Worm (Caenorhabditis elegans) whole organism, L3 larva: ENCODE data around the gene K10D11.6.

Source experiments
- ama-1 ChIP-seq: fragments of 150-350 bp; optimal IDR thresholded peaks from 2 replicates; lab custom pipeline; 2018
- ceh-16 ChIP-seq: sonication (generic microtip); optimal IDR thresholded peaks from 2 replicates; lab custom pipeline; 2017; ENCODE audit warnings: missing biosample characterization, missing genetic modification characterization
- ceh-82 ChIP-seq: fragments of 150-350 bp; optimal IDR thresholded peaks from 2 replicates; lab custom pipeline; 2014; ENCODE audit warnings: missing biosample characterization, missing genetic modification characterization
- ceh-9 ChIP-seq: sonication (generic microtip); optimal IDR thresholded peaks from 2 replicates; lab custom pipeline; 2018; ENCODE audit warnings: missing biosample characterization, missing genetic modification characterization
- daf-12 ChIP-seq: fragments of 150-350 bp; optimal IDR thresholded peaks from 2 replicates; lab custom pipeline; 2014; ENCODE audit warnings: missing biosample characterization, missing genetic modification reagents, missing genetic modification characterization
- egl-27 ChIP-seq: sonication (generic microtip); optimal IDR thresholded peaks from 4 replicates; lab custom pipeline; 2017; ENCODE audit warnings: missing biosample characterization, missing genetic modification reagents, missing genetic modification characterization
- egl-5 ChIP-seq: fragments of 150-350 bp; optimal IDR thresholded peaks from 2 replicates; lab custom pipeline; 2017; ENCODE audit warnings: missing biosample characterization, missing genetic modification reagents, missing genetic modification characterization, inconsistent platforms
- elt-1 ChIP-seq: fragments of 150-350 bp; optimal IDR thresholded peaks from 2 replicates; lab custom pipeline; 2014; ENCODE audit warnings: missing biosample characterization, missing genetic modification characterization
- elt-2 ChIP-seq: sonication (generic microtip); optimal IDR thresholded peaks from 2 replicates; lab custom pipeline; 2016; ENCODE audit warnings: missing genetic modification reagents, mild to moderate bottlenecking, missing genetic modification characterization, missing compliant biosample characterization
- eor-1 ChIP-seq, 2 experiments: fragments of 150-350 bp; optimal IDR thresholded peaks; 2 replicates each; lab custom pipeline; 2014 to 2018; ENCODE audit warnings: missing biosample characterization in 2 of 2, missing genetic modification characterization in 2 of 2
- fkh-2 ChIP-seq: fragments of 150-350 bp; optimal IDR thresholded peaks from 2 replicates; lab custom pipeline; 2014; ENCODE audit warnings: missing biosample characterization, missing genetic modification reagents, missing genetic modification characterization
- hmg-11 ChIP-seq: sonication (generic microtip); optimal IDR thresholded peaks from 2 replicates; lab custom pipeline; 2016; ENCODE audit warnings: missing genetic modification characterization, missing compliant biosample characterization
- jun-1 ChIP-seq: fragments of 150-350 bp; optimal IDR thresholded peaks from 2 replicates; lab custom pipeline; 2014; ENCODE audit warnings: missing biosample characterization, missing genetic modification reagents, missing genetic modification characterization
- lin-39 ChIP-seq: fragments of 150-350 bp; optimal IDR thresholded peaks from 2 replicates; lab custom pipeline; 2018; ENCODE audit warnings: missing biosample characterization, missing genetic modification reagents, missing genetic modification characterization
- mml-1 ChIP-seq: fragments of 150-350 bp; sonication (generic microtip); optimal IDR thresholded peaks from 3 replicates; lab custom pipeline; 2014; ENCODE audit warnings: missing biosample characterization, missing genetic modification characterization
- nfya-1 ChIP-seq: sonication (generic microtip); optimal IDR thresholded peaks from 2 replicates; lab custom pipeline; 2017; ENCODE audit warnings: missing genetic modification characterization, mild to moderate bottlenecking, missing compliant biosample characterization, antibody characterized with exemption, moderate library complexity; ENCODE audit not compliant: insufficient read depth
- nhr-12 ChIP-seq: fragments of 150-350 bp; optimal IDR thresholded peaks from 2 replicates; lab custom pipeline; 2014; ENCODE audit warnings: missing biosample characterization, missing genetic modification characterization
- nhr-23 ChIP-seq: fragments of 150-350 bp; optimal IDR thresholded peaks from 2 replicates; lab custom pipeline; 2014; ENCODE audit warnings: missing biosample characterization, missing genetic modification reagents, missing genetic modification characterization
- nhr-237 ChIP-seq: fragments of 150-350 bp; optimal IDR thresholded peaks from 2 replicates; lab custom pipeline; 2014; ENCODE audit warnings: missing biosample characterization, missing genetic modification characterization
- nhr-25 ChIP-seq: sonication (generic microtip); optimal IDR thresholded peaks from 2 replicates; lab custom pipeline; 2017; ENCODE audit warnings: missing biosample characterization, missing genetic modification characterization
- nhr-28 ChIP-seq: fragments of 150-350 bp; optimal IDR thresholded peaks from 2 replicates; lab custom pipeline; 2014; ENCODE audit warnings: missing biosample characterization, missing genetic modification characterization
- nhr-43 ChIP-seq: sonication (generic microtip); optimal IDR thresholded peaks from 2 replicates; lab custom pipeline; 2016; ENCODE audit warnings: mild to moderate bottlenecking, missing genetic modification characterization, missing compliant biosample characterization; ENCODE audit not compliant: poor library complexity, severe bottlenecking
- nhr-76 ChIP-seq: fragments of 150-350 bp; sonication (generic microtip); optimal IDR thresholded peaks from 5 replicates; lab custom pipeline; 2014; ENCODE audit warnings: missing biosample characterization, missing genetic modification characterization
- nhr-77 ChIP-seq: fragments of 150-350 bp; optimal IDR thresholded peaks from 2 replicates; lab custom pipeline; 2014; ENCODE audit warnings: missing biosample characterization, missing genetic modification characterization
- pha-4 ChIP-seq: fragments of 150-350 bp; optimal IDR thresholded peaks from 2 replicates; lab custom pipeline; 2014; ENCODE audit warnings: missing biosample characterization, missing genetic modification reagents, missing genetic modification characterization
- pqm-1 ChIP-seq: fragments of 150-350 bp; optimal IDR thresholded peaks from 2 replicates; lab custom pipeline; 2017; ENCODE audit warnings: missing biosample characterization, missing genetic modification characterization, inconsistent platforms
- sea-2 ChIP-seq: fragments of 150-350 bp; sonication (generic microtip); optimal IDR thresholded peaks from 4 replicates; lab custom pipeline; 2014; ENCODE audit warnings: missing biosample characterization, missing genetic modification reagents, missing genetic modification characterization
- skn-1 ChIP-seq: fragments of 150-350 bp; optimal IDR thresholded peaks from 2 replicates; lab custom pipeline; 2014; ENCODE audit warnings: missing biosample characterization, missing genetic modification characterization
- unc-39 ChIP-seq: sonication (generic microtip); optimal IDR thresholded peaks from 4 replicates; lab custom pipeline; 2017; ENCODE audit warnings: missing biosample characterization, missing genetic modification characterization
- unc-62 ChIP-seq: fragments of 150-350 bp; sonication (generic microtip); optimal IDR thresholded peaks from 4 replicates; lab custom pipeline; 2014; ENCODE audit warnings: missing biosample characterization, missing genetic modification reagents, missing genetic modification characterization
- zag-1 ChIP-seq: fragments of 150-350 bp; optimal IDR thresholded peaks from 2 replicates; lab custom pipeline; 2014; ENCODE audit warnings: missing biosample characterization, missing genetic modification characterization
- ztf-11 ChIP-seq: fragments of 150-350 bp; optimal IDR thresholded peaks from 2 replicates; lab custom pipeline; 2014; ENCODE audit warnings: missing biosample characterization, missing genetic modification characterization
- ztf-4 ChIP-seq: fragments of 150-350 bp; optimal IDR thresholded peaks from 2 replicates; lab custom pipeline; 2014; ENCODE audit warnings: missing biosample characterization, missing genetic modification characterization

K10D11.6 gene

ce11 chrIV:12971994-12972520, 17.2 kb downstream of the K10D11.6 start:
- TF ChIP-seq fkh-2 (tag; lab: Kevin White, UChicago) (no peak), jun-1 (no peak), ceh-16 (tag; lab: Kevin White, UChicago) (no peak), elt-2 (tag; lab: Kevin White, UChicago) (peak; percentile 78), skn-1 (tag; lab: Kevin White, UChicago) (no peak)

DNA sequence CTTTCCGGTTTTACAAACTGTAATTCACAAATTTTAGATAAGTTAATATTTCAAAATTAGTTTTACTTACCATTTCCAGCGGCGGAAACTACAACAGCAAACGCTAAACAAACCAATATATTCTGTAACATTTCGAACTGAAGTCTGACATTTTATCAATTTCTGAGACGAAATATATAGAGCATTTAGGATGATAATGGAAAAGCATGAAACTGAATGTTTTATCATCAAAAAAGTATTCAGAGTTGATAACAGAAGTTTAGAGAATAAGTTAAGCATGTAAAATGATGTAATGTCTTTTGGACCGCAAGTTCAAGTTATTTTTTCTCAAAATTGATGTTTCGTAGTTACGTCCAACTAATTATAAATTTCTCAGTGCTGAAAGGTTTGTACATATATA, 20.1 kb downstream of the K10D11.6 start, which contains the start of gene F55G11.2:
F55G11.2 (minus strand) TSS at position 149 of the 400 bp plus-strand sequence.
- TF ChIP-seq eor-1 (tag; optimal IDR thresholded peaks at IDR 0.05; lab: Kevin White, UChicago): no peak
- peak; percentile 76 for TF ChIP-seq elt-2 (tag; lab: Kevin White, UChicago)

- TF ChIP-seq nhr-28 (tag; lab: Kevin White, UChicago) (no peak), unc-62 (no peak), nhr-237 (tag; lab: Kevin White, UChicago) (no peak), ztf-11 (tag; lab: Kevin White, UChicago) (no peak), nhr-76 (tag; lab: Kevin White, UChicago) (no peak), pha-4 (tag; lab: Kevin White, UChicago) (no peak), hmg-11 (tag; lab: Kevin White, UChicago) (no peak)
Observed at ce11 chrIV:12967303-12967702, 22.0 kb downstream of the K10D11.6 start.

DNA sequence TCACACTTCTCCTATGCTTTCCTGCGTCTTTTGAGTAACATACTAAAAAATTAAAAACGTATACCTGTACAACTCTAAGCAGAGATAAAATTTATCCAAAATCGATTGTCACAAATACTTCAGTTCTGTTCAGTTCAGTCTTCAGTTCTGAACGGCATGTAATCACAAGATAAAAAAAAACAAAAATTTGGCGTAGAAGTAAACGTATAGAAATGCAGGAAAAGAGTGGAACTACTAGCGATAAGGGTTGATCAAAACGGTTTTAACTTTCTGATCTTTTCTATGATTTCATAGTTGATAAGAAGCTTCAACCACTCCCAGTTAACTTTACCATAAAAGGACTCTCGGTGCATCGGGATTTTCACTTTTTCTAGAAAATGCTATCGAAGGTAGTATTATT, 24.2 kb downstream of the K10D11.6 start, which contains the start of gene dod-22:
dod-22 (plus strand) TSS at position 301 of the 400 bp plus-strand sequence.
- TF ChIP-seq ceh-9 (tag; lab: Kevin White, UChicago) (no peak), nhr-28 (tag; lab: Kevin White, UChicago) (no peak), sea-2 (GFP tag; lab: Kevin White, UChicago) (no peak), pqm-1 (tag; lab: Kevin White, UChicago) (no peak), eor-1 (tag; optimal IDR thresholded peaks at IDR 0.05; lab: Kevin White, UChicago) (no peak), egl-27 (tag; lab: Kevin White, UChicago) (no peak), elt-1 (tag; lab: Kevin White, UChicago) (no peak), mml-1 (tag; lab: Kevin White, UChicago) (no peak), nhr-25 (tag; lab: Kevin White, UChicago) (no peak), unc-39 (tag; lab: Kevin White, UChicago) (no peak)

DNA sequence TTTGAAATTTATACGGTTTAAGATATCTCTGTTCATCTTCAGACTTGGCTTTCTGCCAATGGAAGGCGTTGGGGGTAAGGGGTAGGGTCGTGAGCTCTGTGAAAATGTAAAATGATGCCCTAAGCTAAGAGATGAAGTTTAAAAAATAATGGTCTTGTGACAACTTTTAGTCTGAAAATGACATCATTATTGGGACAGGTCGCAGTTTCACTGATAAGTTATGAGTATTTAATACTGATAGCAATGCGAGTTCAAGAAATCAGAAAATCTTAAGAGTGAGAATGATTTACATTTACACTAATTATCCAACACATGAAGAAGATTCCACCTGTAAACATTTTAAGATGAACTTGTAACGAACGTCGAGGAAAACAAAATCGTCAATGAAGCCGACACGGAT, 24.6 kb downstream of the K10D11.6 start:
- TF ChIP-seq pqm-1 (tag; lab: Kevin White, UChicago): peak; percentile 76
- peak; percentile 64 for TF ChIP-seq elt-2 (tag; lab: Kevin White, UChicago)
- TF ChIP-seq ceh-82 (tag; lab: Kevin White, UChicago): no peak
- no peak for TF ChIP-seq nhr-12 (tag; lab: Kevin White, UChicago)

- TF ChIP-seq nhr-25 (tag; lab: Kevin White, UChicago) (no peak), elt-2 (tag; lab: Kevin White, UChicago) (peak; percentile 78), nhr-77 (tag; lab: Kevin White, UChicago) (no peak), unc-62 (no peak), daf-12 (tag; lab: Kevin White, UChicago) (no peak), ztf-4 (no peak), skn-1 (tag; lab: Kevin White, UChicago) (peak; percentile 2), mml-1 (tag; lab: Kevin White, UChicago) (no peak), zag-1 (tag; lab: Kevin White, UChicago) (no peak), egl-5 (tag; lab: Kevin White, UChicago) (no peak), lin-39 (tag; lab: Kevin White, UChicago) (no peak), ama-1 (lab: Kevin White, UChicago) (no peak), pqm-1 (tag; lab: Kevin White, UChicago) (peak; percentile 20), ceh-9 (tag; lab: Kevin White, UChicago) (no peak), nhr-23 (no peak), nfya-1 (tag; lab: Kevin White, UChicago) (no peak), nhr-43 (tag; lab: Kevin White, UChicago) (no peak), jun-1 (no peak), egl-27 (tag; lab: Kevin White, UChicago) (no peak)
Observed at ce11 chrIV:12962564-12962963, 26.7 kb downstream of the K10D11.6 start, which contains the start of gene F55G11.8. Gene F55G11.8 (plus strand): TSS chrIV:12962808.
